Worm (Caenorhabditis elegans) whole organism, L1 larva: ENCODE data around the gene Y48C3A.5.

Experiments
- ama-1 ChIP-seq: fragments of 150-350 bp; optimal IDR thresholded peaks from 2 replicates; lab custom pipeline; 2014
- blmp-1 ChIP-seq: fragments of 150-350 bp; optimal IDR thresholded peaks from 2 replicates; lab custom pipeline; 2014; ENCODE audit warnings: missing biosample characterization, missing genetic modification characterization
- ceh-8 ChIP-seq: fragments of 200-800 bp; sonication (Bioruptor generic); optimal IDR thresholded peaks from 2 replicates; lab custom pipeline; 2018; ENCODE audit warnings: mild to moderate bottlenecking, missing genetic modification characterization, moderate library complexity, missing compliant biosample characterization
- ceh-88 ChIP-seq: fragments of 200-800 bp; sonication (Bioruptor generic); IDR thresholded peaks from 2 replicates; pipeline ENCODE4 v1.3.6; 2022; ENCODE audit warnings: missing genetic modification characterization, missing compliant biosample characterization
- dpl-1 ChIP-seq, 3 experiments: fragments of 150-350 bp in 2 of 3; sonication (generic microtip) in 1 of 3; optimal IDR thresholded peaks; 2 replicates each; lab custom pipeline; 2014 to 2017; ENCODE audit warnings: missing biosample characterization in 3 of 3, missing genetic modification characterization in 3 of 3, missing genetic modification reagents in 3 of 3
- dsc-1 ChIP-seq: sonication (generic microtip); optimal IDR thresholded peaks from 2 replicates; lab custom pipeline; 2016; ENCODE audit warnings: mild to moderate bottlenecking, missing genetic modification characterization, missing compliant biosample characterization
- efl-1 ChIP-seq, 4 experiments: fragments of 150-350 bp; optimal IDR thresholded peaks in 3 of 4; peaks in 1 of 4; 1 replicate in 1 of 4; 2 replicates in 3 of 4; lab custom pipeline; 2014; ENCODE audit warnings: missing biosample characterization in 2 of 4, missing genetic modification characterization in 2 of 4, missing genetic modification reagents in 2 of 4
- egl-27 ChIP-seq, 2 experiments: fragments of 150-350 bp in 1 of 2; sonication (generic microtip); optimal IDR thresholded peaks; 3 replicates each; lab custom pipeline; 2017 to 2018; ENCODE audit warnings: missing biosample characterization in 2 of 2, missing genetic modification characterization in 2 of 2, missing genetic modification reagents in 2 of 2
- fkh-10 ChIP-seq: sonication (generic microtip); optimal IDR thresholded peaks from 2 replicates; lab custom pipeline; 2017; ENCODE audit warnings: missing biosample characterization, missing genetic modification reagents, missing genetic modification characterization
- fkh-4 ChIP-seq: sonication (generic microtip); optimal IDR thresholded peaks from 2 replicates; lab custom pipeline; 2016; ENCODE audit warnings: missing compliant biosample characterization, missing genetic modification characterization, borderline replicate concordance
- fos-1 ChIP-seq: fragments of 150-350 bp; optimal IDR thresholded peaks from 2 replicates; lab custom pipeline; 2014; ENCODE audit warnings: missing biosample characterization, missing genetic modification characterization
- grh-1 ChIP-seq: fragments of 200-800 bp; sonication (Bioruptor generic); IDR thresholded peaks from 2 replicates; pipeline ENCODE4 v1.3.6; 2022; ENCODE audit warnings: missing genetic modification reagents, missing genetic modification characterization, missing compliant biosample characterization
- hlh-4 ChIP-seq: sonication (generic microtip); optimal IDR thresholded peaks from 2 replicates; lab custom pipeline; 2016; ENCODE audit warnings: mild to moderate bottlenecking, missing genetic modification characterization, missing compliant biosample characterization
- hpl-2 ChIP-seq: fragments of 150-350 bp; optimal IDR thresholded peaks from 2 replicates; lab custom pipeline; 2014; ENCODE audit warnings: missing biosample characterization, missing genetic modification reagents, missing genetic modification characterization
- irx-1 ChIP-seq: sonication (generic microtip); optimal IDR thresholded peaks from 2 replicates; lab custom pipeline; 2016; ENCODE audit warnings: missing genetic modification characterization, missing compliant biosample characterization
- lin-35 ChIP-seq, 2 experiments: fragments of 150-350 bp; optimal IDR thresholded peaks; 2 replicates each; lab custom pipeline; 2014; ENCODE audit warnings: missing biosample characterization in 2 of 2, missing genetic modification characterization in 2 of 2, missing genetic modification reagents in 2 of 2
- lin-39 ChIP-seq: fragments of 150-350 bp; optimal IDR thresholded peaks from 2 replicates; lab custom pipeline; 2014; ENCODE audit warnings: missing biosample characterization, missing genetic modification reagents, missing genetic modification characterization
- mdl-1 ChIP-seq, 2 experiments: fragments of 150-350 bp; optimal IDR thresholded peaks; 2 replicates each; lab custom pipeline; 2014 to 2017; ENCODE audit warnings: missing biosample characterization in 2 of 2, missing genetic modification characterization in 2 of 2, inconsistent platforms in 1 of 2
- mep-1 ChIP-seq: fragments of 150-350 bp; optimal IDR thresholded peaks from 2 replicates; lab custom pipeline; 2014; ENCODE audit warnings: missing biosample characterization, missing genetic modification characterization
- nhr-11 ChIP-seq: fragments of 150-350 bp; optimal IDR thresholded peaks from 2 replicates; lab custom pipeline; 2014; ENCODE audit warnings: missing biosample characterization, missing genetic modification characterization
- nhr-77 ChIP-seq: fragments of 150-350 bp; optimal IDR thresholded peaks from 2 replicates; lab custom pipeline; 2014; ENCODE audit warnings: missing biosample characterization, missing genetic modification characterization
- nhr-85 ChIP-seq: sonication (generic microtip); peaks from one replicate; lab custom pipeline; 2016; ENCODE audit warnings: missing genetic modification characterization, inconsistent platforms, missing compliant biosample characterization
- rnt-1 ChIP-seq: sonication (generic microtip); optimal IDR thresholded peaks from 2 replicates; lab custom pipeline; 2016; ENCODE audit warnings: mild to moderate bottlenecking, missing genetic modification characterization, moderate library complexity, missing compliant biosample characterization
- skn-1 ChIP-seq: fragments of 150-350 bp; optimal IDR thresholded peaks from 2 replicates; lab custom pipeline; 2014; ENCODE audit warnings: missing biosample characterization, missing genetic modification characterization
- snpc-4 ChIP-seq: fragments of 150-350 bp; optimal IDR thresholded peaks from 2 replicates; lab custom pipeline; 2014; ENCODE audit warnings: missing biosample characterization, missing genetic modification characterization
- sox-4 ChIP-seq: sonication (generic microtip); optimal IDR thresholded peaks from 2 replicates; lab custom pipeline; 2016; ENCODE audit warnings: missing genetic modification characterization, missing compliant biosample characterization
- sptf-1 ChIP-seq: fragments of 150-350 bp; optimal IDR thresholded peaks from 2 replicates; lab custom pipeline; 2014; ENCODE audit warnings: missing biosample characterization, missing genetic modification characterization
- unc-30 ChIP-seq: sonication (generic microtip); optimal IDR thresholded peaks from 2 replicates; lab custom pipeline; 2017; ENCODE audit warnings: missing biosample characterization, missing genetic modification characterization
- unc-62 ChIP-seq: fragments of 150-350 bp; optimal IDR thresholded peaks from 2 replicates; lab custom pipeline; 2014; ENCODE audit warnings: missing biosample characterization, missing genetic modification reagents, missing genetic modification characterization
- unc-86 ChIP-seq: sonication (generic microtip); optimal IDR thresholded peaks from 2 replicates; lab custom pipeline; 2016; ENCODE audit warnings: missing genetic modification characterization, missing compliant biosample characterization

The Y48C3A.5 gene

ce11 chrII:13320811-13321210 is 49.9 kb downstream of the Y48C3A.5 start, which contains the start of gene mac-1:
Gene mac-1 (minus strand): TSS chrII:13320911.
- TF ChIP-seq unc-86 (tag; lab: Kevin White, UChicago) (no peak), nhr-85 (tag; lab: Kevin White, UChicago) (peak; percentile 22)

- no peak for TF ChIP-seq lin-35 (GFP tag; optimal IDR thresholded peaks at IDR 0.05; lab: Kevin White, UChicago)
- no peak for TF ChIP-seq mdl-1 (tag; optimal IDR thresholded peaks at IDR 0.05; lab: Kevin White, UChicago)
- TF ChIP-seq rnt-1 (tag; lab: Kevin White, UChicago) = no peak
- no peak for TF ChIP-seq hlh-4
- 0 out of 2 replicates have a peak, but pooled peaks have one; percentile 6 for TF ChIP-seq grh-1 (GFP tag; lab: Robert Waterston, UW)
- no peak for TF ChIP-seq sox-4
- TF ChIP-seq efl-1 (optimal IDR thresholded peaks at IDR 0.05; lab: Kevin White, UChicago) = no peak
- TF ChIP-seq efl-1 (GFP tag; optimal IDR thresholded peaks at IDR 0.05 in 1 of 2; lab: Kevin White, UChicago) = no peak
- no peak for TF ChIP-seq nhr-77
- no peak for TF ChIP-seq irx-1 (tag; lab: Kevin White, UChicago)
Measured at ce11 chrII:13321235-13321634, 50.4 kb downstream of the Y48C3A.5 start.

ce11 chrII:13325290-13325689 is 54.4 kb downstream of the Y48C3A.5 start:
- TF ChIP-seq ceh-8 (GFP tag; lab: Kevin White, UChicago) (peak; percentile 28), efl-1 (optimal IDR thresholded peaks at IDR 0.05; lab: Kevin White, UChicago) (no peak), efl-1 (GFP tag; optimal IDR thresholded peaks at IDR 0.05 in 1 of 2; lab: Kevin White, UChicago) (no peak), hpl-2 (GFP tag; lab: Kevin White, UChicago) (no peak)

ce11 chrII:13326478-13326877 is 55.6 kb downstream of the Y48C3A.5 start:
- TF ChIP-seq sptf-1 (tag; lab: Kevin White, UChicago) (no peak), irx-1 (tag; lab: Kevin White, UChicago) (no peak), fos-1 (tag; lab: Kevin White, UChicago) (no peak), ceh-88 (GFP tag; lab: Robert Waterston, UW) (no peak), unc-30 (tag; lab: Kevin White, UChicago) (no peak), snpc-4 (tag; lab: Kevin White, UChicago) (no peak), nhr-11 (no peak), dpl-1 (GFP tag; optimal IDR thresholded peaks at IDR 0.05; lab: Kevin White, UChicago) (no peak), fkh-4 (tag; lab: Kevin White, UChicago) (no peak), ama-1 (lab: Kevin White, UChicago) (no peak)
- TF ChIP-seq, all 84 proteins: peak for 0

ce11 chrII:13330359-13330758 is 59.5 kb downstream of the Y48C3A.5 start, which contains the start of gene sam-10:
Gene sam-10 (minus strand): TSS chrII:13330525.
- TF ChIP-seq blmp-1 (tag; lab: Kevin White, UChicago) (no peak), dsc-1 (tag; lab: Kevin White, UChicago) (no peak), unc-86 (tag; lab: Kevin White, UChicago) (no peak), lin-39 (tag; lab: Kevin White, UChicago) (no peak), dpl-1 (GFP tag; optimal IDR thresholded peaks at IDR 0.05; lab: Kevin White, UChicago) (no peak)

ce11 chrII:13333103-13333764 is 62.4 kb downstream of the Y48C3A.5 start:
- TF ChIP-seq ceh-88 (GFP tag; lab: Robert Waterston, UW) = no peak
- TF ChIP-seq egl-27 (tag; optimal IDR thresholded peaks at IDR 0.05; lab: Kevin White, UChicago) = no peak
- TF ChIP-seq unc-30 (tag; lab: Kevin White, UChicago) = no peak
- TF ChIP-seq fkh-10 (GFP tag; lab: Kevin White, UChicago) = no peak
- TF ChIP-seq skn-1 (tag; lab: Kevin White, UChicago) = peak; percentile 18
- no peak for TF ChIP-seq mep-1
- no peak for TF ChIP-seq unc-62 (GFP tag; lab: Kevin White, UChicago)
